Worm (Caenorhabditis elegans) whole organism, L3 larva: ENCODE results near the gene C35A5.4.
A peak's percentile ranks its signal among the peaks of the same experiment; 100 is the strongest.

Experiments used
- ZK546.5 ChIP-seq: sonication (generic microtip); optimal IDR thresholded peaks from 2 replicates; lab custom pipeline; 2017; ENCODE audit warnings: missing biosample characterization, missing genetic modification characterization
- aly-2 ChIP-seq: fragments of 150-350 bp; optimal IDR thresholded peaks from 2 replicates; lab custom pipeline; 2014; ENCODE audit warnings: missing biosample characterization, missing genetic modification characterization
- ama-1 ChIP-seq: fragments of 150-350 bp; optimal IDR thresholded peaks from 2 replicates; lab custom pipeline; 2018
- ceh-28 ChIP-seq: fragments of 150-350 bp; optimal IDR thresholded peaks from 2 replicates; lab custom pipeline; 2014; ENCODE audit warnings: missing biosample characterization, missing genetic modification reagents, missing genetic modification characterization
- egl-27 ChIP-seq: sonication (generic microtip); optimal IDR thresholded peaks from 4 replicates; lab custom pipeline; 2017; ENCODE audit warnings: missing biosample characterization, missing genetic modification reagents, missing genetic modification characterization
- egl-5 ChIP-seq: fragments of 150-350 bp; optimal IDR thresholded peaks from 2 replicates; lab custom pipeline; 2017; ENCODE audit warnings: missing biosample characterization, missing genetic modification reagents, missing genetic modification characterization, inconsistent platforms
- elt-2 ChIP-seq: sonication (generic microtip); optimal IDR thresholded peaks from 2 replicates; lab custom pipeline; 2016; ENCODE audit warnings: missing genetic modification reagents, mild to moderate bottlenecking, missing genetic modification characterization, missing compliant biosample characterization
- elt-3 ChIP-seq, 3 experiments: fragments of 150-350 bp in 1 of 3; sonication (generic microtip) in 2 of 3; optimal IDR thresholded peaks; 2 replicates in 2 of 3; 4 replicates in 1 of 3; lab custom pipeline; 2014 to 2017; ENCODE audit warnings: missing biosample characterization in 3 of 3, missing genetic modification characterization in 3 of 3
- eor-1 ChIP-seq, 2 experiments: fragments of 150-350 bp; optimal IDR thresholded peaks; 2 replicates each; lab custom pipeline; 2014 to 2018; ENCODE audit warnings: missing biosample characterization in 2 of 2, missing genetic modification characterization in 2 of 2
- fkh-10 ChIP-seq: sonication (generic microtip); optimal IDR thresholded peaks from 2 replicates; lab custom pipeline; 2017; ENCODE audit warnings: missing biosample characterization, missing genetic modification reagents, missing genetic modification characterization
- fos-1 ChIP-seq: fragments of 150-350 bp; optimal IDR thresholded peaks from 2 replicates; lab custom pipeline; 2014; ENCODE audit warnings: missing biosample characterization, missing genetic modification characterization
- jun-1 ChIP-seq: fragments of 150-350 bp; optimal IDR thresholded peaks from 2 replicates; lab custom pipeline; 2014; ENCODE audit warnings: missing biosample characterization, missing genetic modification reagents, missing genetic modification characterization
- lsy-12 ChIP-seq: sonication (generic microtip); optimal IDR thresholded peaks from 2 replicates; lab custom pipeline; 2016; ENCODE audit warnings: mild to moderate bottlenecking, missing genetic modification characterization, missing compliant biosample characterization
- mdl-1 ChIP-seq: fragments of 150-350 bp; optimal IDR thresholded peaks from 2 replicates; lab custom pipeline; 2014; ENCODE audit warnings: missing biosample characterization, missing genetic modification characterization
- nfya-1 ChIP-seq: sonication (generic microtip); optimal IDR thresholded peaks from 2 replicates; lab custom pipeline; 2017; ENCODE audit warnings: missing genetic modification characterization, mild to moderate bottlenecking, missing compliant biosample characterization, antibody characterized with exemption, moderate library complexity; ENCODE audit not compliant: insufficient read depth
- nhr-11 ChIP-seq: fragments of 150-350 bp; optimal IDR thresholded peaks from 2 replicates; lab custom pipeline; 2014; ENCODE audit warnings: missing biosample characterization, missing genetic modification characterization
- nhr-23 ChIP-seq: fragments of 150-350 bp; optimal IDR thresholded peaks from 2 replicates; lab custom pipeline; 2014; ENCODE audit warnings: missing biosample characterization, missing genetic modification reagents, missing genetic modification characterization
- nhr-237 ChIP-seq: fragments of 150-350 bp; optimal IDR thresholded peaks from 2 replicates; lab custom pipeline; 2014; ENCODE audit warnings: missing biosample characterization, missing genetic modification characterization
- nhr-25 ChIP-seq: sonication (generic microtip); optimal IDR thresholded peaks from 2 replicates; lab custom pipeline; 2017; ENCODE audit warnings: missing biosample characterization, missing genetic modification characterization
- nhr-28 ChIP-seq: fragments of 150-350 bp; optimal IDR thresholded peaks from 2 replicates; lab custom pipeline; 2014; ENCODE audit warnings: missing biosample characterization, missing genetic modification characterization
- nhr-43 ChIP-seq: sonication (generic microtip); optimal IDR thresholded peaks from 2 replicates; lab custom pipeline; 2016; ENCODE audit warnings: mild to moderate bottlenecking, missing genetic modification characterization, missing compliant biosample characterization; ENCODE audit not compliant: poor library complexity, severe bottlenecking
- nhr-67 ChIP-seq: fragments of 150-350 bp; optimal IDR thresholded peaks from 2 replicates; lab custom pipeline; 2014; ENCODE audit warnings: missing biosample characterization, missing genetic modification characterization
- nhr-76 ChIP-seq: fragments of 150-350 bp; sonication (generic microtip); optimal IDR thresholded peaks from 5 replicates; lab custom pipeline; 2014; ENCODE audit warnings: missing biosample characterization, missing genetic modification characterization
- pha-4 ChIP-seq: fragments of 150-350 bp; optimal IDR thresholded peaks from 2 replicates; lab custom pipeline; 2014; ENCODE audit warnings: missing biosample characterization, missing genetic modification reagents, missing genetic modification characterization
- pqm-1 ChIP-seq: fragments of 150-350 bp; optimal IDR thresholded peaks from 2 replicates; lab custom pipeline; 2017; ENCODE audit warnings: missing biosample characterization, missing genetic modification characterization, inconsistent platforms
- skn-1 ChIP-seq: fragments of 150-350 bp; optimal IDR thresholded peaks from 2 replicates; lab custom pipeline; 2014; ENCODE audit warnings: missing biosample characterization, missing genetic modification characterization
- snpc-4 ChIP-seq: fragments of 150-350 bp; optimal IDR thresholded peaks from 2 replicates; lab custom pipeline; 2014; ENCODE audit warnings: missing biosample characterization, missing genetic modification characterization
- tbx-2 ChIP-seq: sonication (generic microtip); optimal IDR thresholded peaks from 2 replicates; lab custom pipeline; 2016; ENCODE audit warnings: mild to moderate bottlenecking, missing genetic modification characterization, missing compliant biosample characterization
- unc-39 ChIP-seq: sonication (generic microtip); optimal IDR thresholded peaks from 4 replicates; lab custom pipeline; 2017; ENCODE audit warnings: missing biosample characterization, missing genetic modification characterization
- unc-62 ChIP-seq: fragments of 150-350 bp; sonication (generic microtip); optimal IDR thresholded peaks from 4 replicates; lab custom pipeline; 2014; ENCODE audit warnings: missing biosample characterization, missing genetic modification reagents, missing genetic modification characterization
- zag-1 ChIP-seq: fragments of 150-350 bp; optimal IDR thresholded peaks from 2 replicates; lab custom pipeline; 2014; ENCODE audit warnings: missing biosample characterization, missing genetic modification characterization
- ztf-4 ChIP-seq: fragments of 150-350 bp; optimal IDR thresholded peaks from 2 replicates; lab custom pipeline; 2014; ENCODE audit warnings: missing biosample characterization, missing genetic modification characterization

The C35A5.4 gene

DNA sequence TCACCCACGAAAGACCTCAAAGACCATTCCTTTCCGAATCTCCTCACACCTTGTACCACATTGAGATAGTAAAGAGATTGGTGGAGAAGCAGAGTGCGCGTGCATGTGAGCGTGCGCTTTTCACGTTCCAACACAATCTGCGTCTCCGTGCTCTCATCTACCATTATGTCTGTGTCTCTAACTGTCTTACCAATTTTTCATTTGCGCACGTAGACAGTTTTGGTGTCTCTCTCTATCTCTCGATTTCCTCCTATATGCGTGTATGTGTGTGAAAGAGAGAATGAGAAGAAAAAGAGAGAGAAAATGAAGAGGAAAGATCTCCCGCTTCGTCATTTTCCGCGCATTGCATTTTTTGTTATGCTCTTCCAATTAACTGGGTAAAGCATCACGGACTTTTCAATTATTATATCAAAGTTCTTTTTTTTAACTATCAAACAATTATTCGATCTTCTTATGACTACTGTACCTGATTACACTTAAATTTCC is 30.2 kb upstream of the C35A5.4 start (continued):
- peak; percentile 92 for TF ChIP-seq nhr-11 (tag; lab: Kevin White, UChicago)
- peak; percentile 89 for TF ChIP-seq fkh-10 (GFP tag; lab: Kevin White, UChicago)
- peak; percentile 79 for TF ChIP-seq fos-1 (tag; lab: Kevin White, UChicago)
- peak; percentile 94 for TF ChIP-seq jun-1 (tag; lab: Kevin White, UChicago)
- TF ChIP-seq lsy-12 (tag; lab: Kevin White, UChicago): peak; percentile 91
- TF ChIP-seq aly-2: no peak
- TF ChIP-seq ztf-4 (tag; lab: Kevin White, UChicago): peak; percentile 84
- TF ChIP-seq, all 47 proteins: peak for 34

DNA sequence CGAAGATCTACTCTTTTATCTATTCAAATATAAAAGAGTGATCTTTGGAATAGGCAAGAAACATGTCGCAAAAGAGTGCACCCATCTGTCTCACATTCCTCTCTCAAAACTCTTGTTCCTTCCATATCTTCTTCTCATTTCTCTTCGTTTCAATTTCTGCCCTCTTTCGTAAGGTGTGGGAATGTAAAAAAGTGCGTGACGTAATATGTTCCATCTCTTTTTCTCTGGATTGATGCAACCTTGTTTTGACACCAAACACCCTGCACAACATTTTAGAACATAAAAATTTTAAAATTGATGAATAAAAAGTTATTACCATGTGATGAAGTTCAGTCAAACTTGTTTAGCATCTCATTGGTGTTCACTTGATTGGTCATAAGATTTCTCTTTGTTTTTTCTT is 29.7 kb upstream of the C35A5.4 start:
- TF ChIP-seq nfya-1 (tag; lab: Kevin White, UChicago): peak; percentile 20
- TF ChIP-seq nhr-28 (tag; lab: Kevin White, UChicago): no peak

DNA sequence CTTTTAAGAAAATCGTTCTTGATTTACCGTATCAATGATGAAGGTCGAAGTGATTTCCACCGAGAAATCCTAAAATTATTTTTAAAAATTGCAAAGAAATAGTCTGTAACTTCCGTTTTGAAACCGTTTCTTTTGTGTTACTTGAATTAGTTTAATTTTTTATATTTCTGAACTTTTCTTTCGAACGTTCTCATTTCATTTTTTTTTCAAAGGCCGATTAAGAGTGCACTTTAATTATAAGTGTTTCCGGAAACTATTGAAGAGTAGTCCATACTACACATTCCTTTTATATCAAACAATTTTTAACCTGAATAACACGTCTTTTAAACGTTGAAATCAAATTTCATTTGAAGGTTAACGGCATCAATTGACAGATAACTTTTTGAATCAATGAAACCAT is 29.2 kb upstream of the C35A5.4 start:
- TF ChIP-seq nhr-23 (tag; lab: Kevin White, UChicago): no peak
- TF ChIP-seq nhr-67 (tag; lab: Kevin White, UChicago): no peak
- no peak for TF ChIP-seq ceh-28 (tag; lab: Kevin White, UChicago)
- no peak for TF ChIP-seq unc-39 (tag; lab: Kevin White, UChicago)
- TF ChIP-seq elt-2 (tag; lab: Kevin White, UChicago): no peak
- TF ChIP-seq ZK546.5: no peak
- TF ChIP-seq skn-1 (tag; lab: Kevin White, UChicago): no peak
- TF ChIP-seq nhr-237 (tag; lab: Kevin White, UChicago): no peak
- TF ChIP-seq mdl-1 (tag; lab: Kevin White, UChicago): no peak
- no peak for TF ChIP-seq tbx-2
- no peak for TF ChIP-seq snpc-4 (tag; lab: Kevin White, UChicago)

DNA sequence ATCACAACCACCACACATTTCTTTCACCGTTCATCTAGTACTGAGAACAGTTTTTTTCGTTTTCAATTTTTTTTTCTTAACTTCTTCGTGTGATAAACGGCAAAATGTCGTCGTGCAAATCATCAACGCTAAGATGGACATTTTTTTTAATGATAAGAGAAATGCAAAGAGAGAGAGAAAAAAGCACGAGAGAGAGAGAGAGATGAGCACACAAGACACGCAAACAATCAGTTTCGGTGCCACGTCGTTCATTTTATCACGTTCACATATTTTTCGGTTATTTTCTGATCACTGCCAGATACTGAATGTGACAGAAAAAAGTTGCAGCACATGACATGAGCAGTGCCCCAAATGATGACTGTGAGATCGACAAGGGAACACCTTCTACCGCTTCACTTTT is 28.6 kb upstream of the C35A5.4 start, which contains the start of gene egl-9:
egl-9 (plus strand) TSS at position 328 of the 400 bp plus-strand sequence.
- TF ChIP-seq elt-2 (tag; lab: Kevin White, UChicago): peak; percentile 83
- TF ChIP-seq egl-5 (tag; lab: Kevin White, UChicago): no peak
- TF ChIP-seq pqm-1 (tag; lab: Kevin White, UChicago): peak; percentile 61
- no peak for TF ChIP-seq nhr-76
- no peak for TF ChIP-seq ztf-4 (tag; lab: Kevin White, UChicago)
- no peak for TF ChIP-seq zag-1 (tag; lab: Kevin White, UChicago)
- TF ChIP-seq nhr-43 (tag; lab: Kevin White, UChicago): no peak
- TF ChIP-seq snpc-4 (tag; lab: Kevin White, UChicago): no peak
- TF ChIP-seq egl-27: no peak
- TF ChIP-seq ceh-28 (tag; lab: Kevin White, UChicago): no peak
- TF ChIP-seq nhr-25 (tag; lab: Kevin White, UChicago): no peak
- TF ChIP-seq ama-1 (lab: Kevin White, UChicago): peak; percentile 84
- peak; percentile 31 for TF ChIP-seq nfya-1 (tag; lab: Kevin White, UChicago)
- TF ChIP-seq fkh-10 (GFP tag; lab: Kevin White, UChicago): no peak
- TF ChIP-seq unc-62 (GFP tag; lab: Kevin White, UChicago): no peak
- TF ChIP-seq unc-39 (tag; lab: Kevin White, UChicago): no peak
- no peak for TF ChIP-seq eor-1 (tag; optimal IDR thresholded peaks at IDR 0.05; lab: Kevin White, UChicago)
- no peak for TF ChIP-seq elt-3 (tag; optimal IDR thresholded peaks at IDR 0.05; lab: Kevin White, UChicago)
- TF ChIP-seq nhr-28 (tag; lab: Kevin White, UChicago): no peak
- TF ChIP-seq pha-4 (tag; lab: Kevin White, UChicago): peak; percentile 70
- TF ChIP-seq nhr-237 (tag; lab: Kevin White, UChicago): no peak

DNA sequence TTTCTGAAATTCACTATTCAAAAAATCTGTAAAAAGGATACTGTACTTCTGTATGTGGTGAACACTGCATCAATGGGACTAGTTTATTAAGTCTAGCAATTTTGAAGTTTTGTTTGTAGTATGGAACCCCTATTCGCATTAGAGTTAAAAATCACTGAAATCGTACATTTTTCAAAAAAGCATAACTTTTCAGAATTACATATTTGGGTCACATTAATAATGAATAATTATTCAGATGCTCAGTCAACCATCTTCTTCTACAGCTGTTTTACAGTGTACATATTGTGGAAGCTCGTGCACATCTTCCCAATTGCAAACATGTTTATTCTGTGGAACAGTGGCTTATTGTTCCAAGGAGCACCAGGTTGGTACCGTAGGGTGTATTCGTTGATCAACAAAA is 28.1 kb upstream of the C35A5.4 start:
- no peak for TF ChIP-seq nhr-237 (tag; lab: Kevin White, UChicago)
- TF ChIP-seq ama-1 (lab: Kevin White, UChicago): peak; percentile 61
